Fruit fly (Drosophila melanogaster) whole organism, embryonic: ENCODE data around the gene Lcp65Ab1.

Source experiments
- Ada2b ChIP-seq: fragments of 200-800 bp; sonication (Bioruptor generic); IDR thresholded peaks from 2 replicates; pipeline ENCODE4 v1.3.6; 2022; ENCODE audit warnings: missing biosample characterization, missing genetic modification characterization
- Adf1 ChIP-seq: fragments of 200-800 bp; sonication (Bioruptor generic); IDR thresholded peaks from 2 replicates; pipeline ENCODE4 v1.3.6; 2022; ENCODE audit warnings: missing biosample characterization, missing genetic modification characterization
- CG10654 ChIP-seq: fragments of 200-800 bp; sonication (Bioruptor generic); optimal IDR thresholded peaks from 2 replicates; lab custom pipeline; 2016; ENCODE audit warnings: missing biosample characterization, missing genetic modification characterization
- CG13894 ChIP-seq: fragments of 200-800 bp; sonication (Bioruptor generic); optimal IDR thresholded peaks from 3 replicates; lab custom pipeline; 2018; ENCODE audit warnings: missing biosample characterization, mild to moderate bottlenecking, missing genetic modification characterization, moderate library complexity
- CG1529 ChIP-seq: fragments of 200-800 bp; sonication (Bioruptor generic); optimal IDR thresholded peaks from 3 replicates; lab custom pipeline; 2018; ENCODE audit warnings: missing biosample characterization, missing genetic modification characterization
- CG15601 ChIP-seq: fragments of 200-800 bp; sonication (Bioruptor generic); optimal IDR thresholded peaks from 3 replicates; lab custom pipeline; 2019; ENCODE audit warnings: missing biosample characterization, mild to moderate bottlenecking, missing genetic modification characterization, moderate library complexity
- CG16779 ChIP-seq: fragments of 200-800 bp; sonication (Bioruptor generic); IDR thresholded peaks from 2 replicates; pipeline ENCODE4 v1.3.6; 2022; ENCODE audit warnings: missing biosample characterization, missing genetic modification characterization
- CG17328 ChIP-seq: fragments of 200-800 bp; sonication (Bioruptor generic); IDR thresholded peaks from 2 replicates; pipeline ENCODE4 v1.3.6; 2022; ENCODE audit warnings: missing biosample characterization, missing genetic modification characterization
- CG18476 ChIP-seq: fragments of 200-800 bp; sonication (Bioruptor generic); optimal IDR thresholded peaks from 2 replicates; lab custom pipeline; 2016; ENCODE audit warnings: missing biosample characterization, mild to moderate bottlenecking, missing genetic modification characterization
- CG31365 ChIP-seq: fragments of 200-800 bp; sonication (Bioruptor generic); optimal IDR thresholded peaks from 2 replicates; lab custom pipeline; 2018; ENCODE audit warnings: missing biosample characterization, mild to moderate bottlenecking, missing genetic modification characterization
- CG32772 ChIP-seq: fragments of 200-800 bp; sonication (Bioruptor generic); IDR thresholded peaks from 2 replicates; pipeline ENCODE4 v1.3.6; 2022; ENCODE audit warnings: missing biosample characterization, missing genetic modification characterization
- CG3726 ChIP-seq: fragments of 200-800 bp; sonication (Bioruptor generic); IDR thresholded peaks from 3 replicates; pipeline ENCODE4, ENCODE4 v1.3.6; 2022; ENCODE audit warnings: missing biosample characterization, missing genetic modification characterization
- CG3838 ChIP-seq: fragments of 200-800 bp; sonication (Bioruptor generic); optimal IDR thresholded peaks from 3 replicates; lab custom pipeline; 2016; ENCODE audit warnings: missing biosample characterization, missing genetic modification characterization
- CG8765 ChIP-seq: fragments of 200-800 bp; sonication (Bioruptor generic); IDR thresholded peaks from 2 replicates; pipeline ENCODE4 v1.3.6; 2022; ENCODE audit warnings: missing biosample characterization, missing genetic modification characterization
- D19B ChIP-seq: fragments of 200-800 bp; sonication (Bioruptor generic); optimal IDR thresholded peaks from 2 replicates; lab custom pipeline; 2017; ENCODE audit warnings: missing biosample characterization, mild to moderate bottlenecking, missing genetic modification characterization
- Dbx ChIP-seq: fragments of 200-800 bp; sonication (Bioruptor generic); IDR thresholded peaks from 3 replicates; pipeline ENCODE4 v1.3.6; 2022; ENCODE audit warnings: missing biosample characterization, missing genetic modification characterization
- Deaf1 ChIP-seq: fragments of 200-800 bp; optimal IDR thresholded peaks from 3 replicates; lab custom pipeline; 2019; ENCODE audit warnings: missing biosample characterization, mild to moderate bottlenecking, missing genetic modification characterization, moderate library complexity
- Dip2 ChIP-seq: fragments of 200-800 bp; sonication (Bioruptor generic); IDR thresholded peaks from 2 replicates; pipeline ENCODE4 v1.3.6; 2022; ENCODE audit warnings: missing biosample characterization, missing genetic modification characterization
- Dp ChIP-seq: fragments of 200-800 bp; sonication (Bioruptor generic); optimal IDR thresholded peaks from 2 replicates; lab custom pipeline; 2018; ENCODE audit warnings: missing biosample characterization, mild to moderate bottlenecking, missing genetic modification characterization, moderate library complexity
- HmgZ ChIP-seq: fragments of 200-800 bp; sonication (Bioruptor generic); optimal IDR thresholded peaks from 2 replicates; lab custom pipeline; 2018; ENCODE audit warnings: missing biosample characterization, mild to moderate bottlenecking, missing genetic modification characterization
- Oaz ChIP-seq: fragments of 200-800 bp; sonication (Bioruptor generic); IDR thresholded peaks from 2 replicates; pipeline ENCODE4 v1.3.6; 2022; ENCODE audit warnings: missing biosample characterization, missing genetic modification characterization
- Rfx ChIP-seq: fragments of 200-800 bp; sonication (Bioruptor generic); IDR thresholded peaks from 2 replicates; pipeline ENCODE4 v1.3.6; 2022; ENCODE audit warnings: missing biosample characterization, missing genetic modification characterization
- Trl ChIP-seq, 3 experiments: fragments of >200 bp in 2 of 3; fragments of 200-800 bp in 1 of 3; sonication (Bioruptor generic) in 1 of 3; optimal IDR thresholded peaks; 2 replicates in 1 of 3; 3 replicates in 2 of 3; lab custom pipeline; 2016 to 2017; ENCODE audit warnings: missing biosample characterization in 1 of 3, missing genetic modification characterization in 1 of 3
- abd-A ChIP-seq: fragments of 200-800 bp; sonication (Bioruptor generic); optimal IDR thresholded peaks from 3 replicates; lab custom pipeline; 2019; ENCODE audit warnings: missing biosample characterization, mild to moderate bottlenecking, missing genetic modification characterization, moderate library complexity
- amos ChIP-seq: fragments of 200-800 bp; sonication (Bioruptor generic); IDR thresholded peaks from 2 replicates; pipeline ENCODE4 v1.3.6; 2022; ENCODE audit warnings: missing biosample characterization, missing genetic modification characterization; ENCODE audit not compliant: partially characterized antibody
- bab2 ChIP-seq: fragments of 200-800 bp; sonication (Bioruptor generic); optimal IDR thresholded peaks from 2 replicates; lab custom pipeline; 2016; ENCODE audit warnings: missing biosample characterization, missing genetic modification characterization
- cad ChIP-seq: fragments of >200 bp; optimal IDR thresholded peaks from 2 replicates; lab custom pipeline; 2017; ENCODE audit warnings: missing biosample characterization, missing genetic modification characterization
- chinmo ChIP-seq: fragments of 200-800 bp; sonication (Bioruptor generic); IDR thresholded peaks from 4 replicates; pipeline ENCODE4 v1.3.6; 2022; ENCODE audit warnings: missing biosample characterization, missing genetic modification characterization; ENCODE audit not compliant: partially characterized antibody
- dan ChIP-seq: fragments of 200-800 bp; sonication (Bioruptor generic); IDR thresholded peaks from 2 replicates; pipeline ENCODE4 v1.3.6; 2022; ENCODE audit warnings: missing biosample characterization, missing genetic modification characterization
- hb ChIP-seq: fragments of 200-800 bp; sonication (Bioruptor generic); IDR thresholded peaks from 3 replicates; pipeline ENCODE4 v1.3.6; 2022; ENCODE audit warnings: missing biosample characterization, missing genetic modification characterization; ENCODE audit not compliant: partially characterized antibody
- lmd ChIP-seq: fragments of 200-800 bp; sonication (Bioruptor generic); IDR thresholded peaks from 2 replicates; pipeline ENCODE4 v1.3.6; 2022; ENCODE audit warnings: missing biosample characterization, missing genetic modification characterization
- mam ChIP-seq: fragments of 200-800 bp; sonication (Bioruptor generic); optimal IDR thresholded peaks from 3 replicates; lab custom pipeline; 2016; ENCODE audit warnings: missing biosample characterization, missing genetic modification characterization
- nom ChIP-seq: fragments of 200-800 bp; sonication (Bioruptor generic); optimal IDR thresholded peaks from 2 replicates; lab custom pipeline; 2017; ENCODE audit warnings: missing biosample characterization, missing genetic modification characterization, mild to moderate bottlenecking, moderate library complexity, missing genetic modification reagents
- sd ChIP-seq: fragments of 200-800 bp; sonication (Bioruptor generic); optimal IDR thresholded peaks from 3 replicates; lab custom pipeline; 2018; ENCODE audit warnings: missing biosample characterization, mild to moderate bottlenecking, missing genetic modification characterization, moderate library complexity
- tup ChIP-seq: fragments of 200-800 bp; sonication (Bioruptor generic); optimal IDR thresholded peaks from 2 replicates; lab custom pipeline; 2016; ENCODE audit warnings: missing biosample characterization, mild to moderate bottlenecking, missing genetic modification characterization, moderate library complexity
- unpg ChIP-seq: fragments of 200-800 bp; sonication (Bioruptor generic); optimal IDR thresholded peaks from 3 replicates; lab custom pipeline; 2018; ENCODE audit warnings: missing biosample characterization, mild to moderate bottlenecking, missing genetic modification characterization, moderate library complexity
- vvl ChIP-seq: fragments of 200-800 bp; sonication (Bioruptor generic); IDR thresholded peaks from 2 replicates; pipeline ENCODE4 v1.3.6; 2022; ENCODE audit warnings: missing biosample characterization, missing genetic modification characterization
- zfh1 ChIP-seq: fragments of 200-800 bp; sonication (Bioruptor generic); IDR thresholded peaks from 3 replicates; pipeline ENCODE4 v1.3.6; 2022; ENCODE audit warnings: missing biosample characterization, missing genetic modification characterization

The Lcp65Ab1 gene

DNA sequence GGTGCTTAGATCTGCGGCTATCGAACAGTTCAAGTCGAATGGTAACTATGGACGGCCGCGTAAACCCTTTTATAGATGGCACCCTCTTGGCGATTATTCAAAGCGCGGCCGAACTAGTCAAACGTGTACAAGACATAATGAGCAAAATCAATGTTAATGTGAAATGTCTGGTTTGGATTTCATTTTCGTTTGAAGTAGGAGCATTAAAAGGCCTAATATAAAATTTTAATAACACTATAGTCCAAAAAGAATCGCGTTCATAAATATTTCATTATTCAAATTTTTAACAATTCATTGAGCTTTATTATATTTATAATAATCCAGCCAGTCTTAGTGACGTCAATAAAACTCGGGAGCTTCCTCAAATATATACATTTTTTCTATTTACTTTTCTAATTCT, 18.4 kb upstream of the Lcp65Ab1 start, which contains the start of gene Lcp65Ag3:
TSS of gene Lcp65Ag3 (minus strand) at position 46 of the 400 bp plus-strand sequence.
- TF ChIP-seq vvl (peak; percentile 47), CG16779 (no peak), Rfx (GFP tag; lab: Robert Waterston, UW) (0 out of 2 replicates have a peak, but pooled peaks have one; percentile 11), CG13894 (peak; percentile 56), abd-A (tag; lab: Kevin White, UChicago) (peak; percentile 70)

DNA sequence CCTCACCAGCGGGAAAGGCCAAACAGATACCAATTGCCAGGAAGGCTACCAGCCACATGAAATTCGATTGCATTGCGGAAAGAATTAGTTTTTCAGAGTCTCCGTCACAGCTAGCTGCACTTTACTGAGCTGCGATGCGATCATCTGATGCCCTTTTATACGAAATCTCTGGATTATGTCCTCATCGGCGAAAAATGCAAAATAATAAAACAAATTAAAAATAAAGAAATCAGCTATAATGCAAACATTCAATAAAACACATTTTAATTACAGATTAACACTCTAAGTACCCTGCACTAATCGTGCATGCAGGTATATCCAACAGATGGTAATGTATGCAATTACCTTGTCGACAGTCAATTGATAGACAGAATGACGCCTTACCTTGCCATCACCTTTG, 17.3 kb upstream of the Lcp65Ab1 start, which contains the start of gene Cpr65Au:
TSS of gene Cpr65Au (minus strand) at position 101 of the 400 bp plus-strand sequence.
- TF ChIP-seq CG31365 (tag; lab: Kevin White, UChicago) (no peak), CG3726 (GFP tag; lab: Robert Waterston, UW) (no peak), D19B (no peak), mam (GFP tag; lab: Kevin White, UChicago) (no peak), unpg (GFP tag; lab: Kevin White, UChicago) (no peak), CG32772 (GFP tag; lab: Robert Waterston, UW) (no peak), CG1529 (GFP tag; lab: Kevin White, UChicago) (no peak), CG15601 (tag; lab: Kevin White, UChicago) (no peak), nom (GFP tag; lab: Kevin White, UChicago) (no peak), Dp (GFP tag; lab: Kevin White, UChicago) (no peak), CG8765 (GFP tag; lab: Robert Waterston, UW) (no peak), HmgZ (tag; lab: Kevin White, UChicago) (no peak), tup (GFP tag; lab: Kevin White, UChicago) (no peak), cad (GFP tag; lab: Kevin White, UChicago) (no peak)

DNA sequence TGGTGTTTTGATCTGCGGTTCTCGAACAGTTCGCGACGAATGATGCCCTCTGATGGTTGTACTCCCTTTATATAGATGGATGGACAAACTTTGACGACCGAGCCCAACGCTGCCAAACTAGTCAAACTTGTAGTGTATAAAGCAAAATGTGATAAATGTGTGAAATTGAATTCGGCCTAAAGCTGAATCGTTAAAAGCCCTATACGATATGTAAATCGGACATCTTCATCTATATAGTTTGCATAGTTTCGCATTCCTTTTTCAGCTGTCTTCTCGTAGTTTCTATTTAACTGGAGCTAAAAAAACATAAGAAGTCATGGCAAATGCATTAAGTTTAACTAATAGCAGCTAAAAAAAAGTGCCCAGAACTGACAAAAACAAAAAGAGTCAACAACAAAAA, 15.8 kb upstream of the Lcp65Ab1 start, which contains the start of gene Lcp65Ag2:
TSS of gene Lcp65Ag2 (minus strand) at position 48 of the 400 bp plus-strand sequence.
- no peak for TF ChIP-seq CG3838 (GFP tag; lab: Kevin White, UChicago)
- no peak for TF ChIP-seq Dbx (GFP tag; lab: Robert Waterston, UW)
- TF ChIP-seq Dip2 (GFP tag; lab: Robert Waterston, UW) = no peak
- peak; percentile 18 for TF ChIP-seq abd-A (tag; lab: Kevin White, UChicago)
- TF ChIP-seq Adf1 (GFP tag; lab: Robert Waterston, UW) = no peak
- TF ChIP-seq bab2 (GFP tag; lab: Kevin White, UChicago) = no peak
- TF ChIP-seq CG17328 (GFP tag; lab: Robert Waterston, UW) = no peak
- TF ChIP-seq Deaf1 (tag; lab: Kevin White, UChicago) = no peak
- no peak for TF ChIP-seq Oaz
- peak; percentile 96 for TF ChIP-seq CG13894
- TF ChIP-seq hb (GFP tag; lab: Robert Waterston, UW) = no peak
- TF ChIP-seq Ada2b (GFP tag; lab: Robert Waterston, UW) = no peak
- 0 out of 4 replicates have a peak, but pooled peaks have one; percentile 12 for TF ChIP-seq chinmo (GFP tag; lab: Robert Waterston, UW)
- no peak for TF ChIP-seq CG18476 (GFP tag; lab: Kevin White, UChicago)
- TF ChIP-seq CG10654 = no peak
- TF ChIP-seq dan = no peak
- no peak for TF ChIP-seq lmd (GFP tag; lab: Robert Waterston, UW)
- TF ChIP-seq Trl (optimal IDR thresholded peaks at IDR 0.05; lab: Kevin White, UChicago) = no peak
- no peak for TF ChIP-seq Trl (GFP tag; optimal IDR thresholded peaks at IDR 0.05; lab: Kevin White, UChicago)
- TF ChIP-seq zfh1 (GFP tag; lab: Robert Waterston, UW) = no peak
- peak; percentile 6 for TF ChIP-seq sd (tag; lab: Kevin White, UChicago)
- TF ChIP-seq amos = peak; percentile 8; the same call in 1 of the 2 replicates
